Fruit fly (Drosophila melanogaster): ENCODE measurements around the gene CG4935.

The CG4935 gene

dm6 chr2L:16271486-16271806, 9.5 kb downstream of the CG4935 start (continued):
- TF ChIP-seq Usf (GFP tag; optimal IDR thresholded peaks at IDR 0.05) (no peak), toy (GFP tag; IDR thresholded peaks at IDR 0.05) (no peak), CG6683 (GFP tag; optimal IDR thresholded peaks at IDR 0.05) (no peak), CoRest (tag; optimal IDR thresholded peaks at IDR 0.05) (no peak), vnd (GFP tag; IDR thresholded peaks at IDR 0.05; ENCODE audit: partially characterized antibody) (no peak), Six4 (GFP tag; optimal IDR thresholded peaks at IDR 0.05) (no peak), pfk (GFP tag; optimal IDR thresholded peaks at IDR 0.05) (peak; percentile 89), mld (GFP tag; IDR thresholded peaks at IDR 0.05; ENCODE audit: partially characterized antibody) (no peak), MTF-1 (GFP tag; optimal IDR thresholded peaks at IDR 0.05; ENCODE audit: borderline replicate concordance) (no peak), Optix (GFP tag; IDR thresholded peaks at IDR 0.05) (no peak), CG11247 (GFP tag; IDR thresholded peaks at IDR 0.05) (no peak), CHES-1-like (GFP tag; optimal IDR thresholded peaks at IDR 0.05) (no peak), CG10959 (GFP tag; IDR thresholded peaks at IDR 0.05) (no peak), CG11696 (GFP tag; IDR thresholded peaks at IDR 0.05) (no peak), bcd (GFP tag; optimal IDR thresholded peaks at IDR 0.05) (no peak), CG1647 (GFP tag; optimal IDR thresholded peaks at IDR 0.05) (no peak), dimm (GFP tag; IDR thresholded peaks at IDR 0.05) (no peak), CG34376 (GFP tag; optimal IDR thresholded peaks at IDR 0.05) (peak; percentile 44), Dll (GFP tag; IDR thresholded peaks at IDR 0.05; ENCODE audit: partially characterized antibody) (no peak), CG15514 (GFP tag; optimal IDR thresholded peaks at IDR 0.05) (no peak), Side (GFP tag; optimal IDR thresholded peaks at IDR 0.05) (peak; percentile 6), CG31224 (GFP tag; IDR thresholded peaks at IDR 0.05) (no peak), fd102C (GFP tag; optimal IDR thresholded peaks at IDR 0.05) (no peak), CG8281 (tag; optimal IDR thresholded peaks at IDR 0.05) (no peak), CG10979 (tag; optimal IDR thresholded peaks at IDR 0.05) (no peak), az2 (GFP tag; optimal IDR thresholded peaks at IDR 0.05) (no peak), cato (GFP tag; optimal IDR thresholded peaks at IDR 0.05; ENCODE audit: borderline replicate concordance) (no peak)

- no peak for TF ChIP-seq CG6689 (GFP tag; IDR thresholded peaks at IDR 0.05)
- no peak for TF ChIP-seq CG10979 (tag; optimal IDR thresholded peaks at IDR 0.05)
- no peak for TF ChIP-seq CG34224 (GFP tag; IDR thresholded peaks at IDR 0.05; ENCODE audit: partially characterized antibody)
- no peak for TF ChIP-seq Antp (GFP tag; optimal IDR thresholded peaks at IDR 0.05)
- TF ChIP-seq CG8388 (GFP tag; optimal IDR thresholded peaks at IDR 0.05), result no peak
- TF ChIP-seq crp (GFP tag; optimal IDR thresholded peaks at IDR 0.05), result peak in 1 of 2 experiments; percentile 78
- TF ChIP-seq Nf-YA (GFP tag; IDR thresholded peaks at IDR 0.05), result no peak
- no peak for TF ChIP-seq luna (GFP tag; optimal IDR thresholded peaks at IDR 0.05)
- no peak for TF ChIP-seq ara (GFP tag; IDR thresholded peaks at IDR 0.05)
- TF ChIP-seq NC2β (GFP tag; optimal IDR thresholded peaks at IDR 0.05), result no peak
- TF ChIP-seq Meics (GFP tag; optimal IDR thresholded peaks at IDR 0.05), result peak; percentile 50
- no peak for TF ChIP-seq az2 (GFP tag; optimal IDR thresholded peaks at IDR 0.05)
- no peak for TF ChIP-seq cad (GFP tag; optimal IDR thresholded peaks at IDR 0.05)
- TF ChIP-seq Ssrp (tag; optimal IDR thresholded peaks at IDR 0.05), result no peak
- peak; percentile 22; the same call in 1 of the 3 replicates for TF ChIP-seq CG34422 (GFP tag; IDR thresholded peaks at IDR 0.05)
- TF ChIP-seq ham (GFP tag; IDR thresholded peaks at IDR 0.05), result no peak
- 0 out of 3 replicates have a peak, but pooled peaks have one; percentile 48 for TF ChIP-seq gce (GFP tag; IDR thresholded peaks at IDR 0.05)
- TF ChIP-seq Sry-β (GFP tag; optimal IDR thresholded peaks at IDR 0.05), result no peak
- peak; percentile 71 for TF ChIP-seq Vsx1 (GFP tag; optimal IDR thresholded peaks at IDR 0.05)
- no peak for TF ChIP-seq psq (GFP tag; optimal IDR thresholded peaks at IDR 0.05)
- TF ChIP-seq chm (GFP tag; IDR thresholded peaks at IDR 0.05), result peak; percentile 39; the same call in 1 of the 2 replicates
- TF ChIP-seq CG15601 (tag; optimal IDR thresholded peaks at IDR 0.05), result peak; percentile 64
- TF ChIP-seq Atf6 (GFP tag; IDR thresholded peaks at IDR 0.05), result peak; percentile 39; the same call in 1 of the 2 replicates
- TF ChIP-seq CG7745 (tag; optimal IDR thresholded peaks at IDR 0.05), result peak; percentile 93
- TF ChIP-seq jigr1 (GFP tag; IDR thresholded peaks at IDR 0.05), result no peak
- TF ChIP-seq Deaf1 (tag; optimal IDR thresholded peaks at IDR 0.05), result no peak
- TF ChIP-seq her (GFP tag; optimal IDR thresholded peaks at IDR 0.05), result no peak
These were observed 10.8 kb downstream of the CG4935 start for dm6 chr2L:16272730-16273129.
